Worm (Caenorhabditis elegans) whole organism, young adult: ENCODE results near the gene lips-13.

Experiments used
- B0336.3 ChIP-seq: fragments of 200-800 bp; sonication (Bioruptor generic); IDR thresholded peaks from 2 replicates; pipeline ENCODE4 v1.3.6; 2022; ENCODE audit warnings: missing genetic modification characterization, missing compliant biosample characterization
- C06A6.2 ChIP-seq: fragments of 200-800 bp; sonication (Bioruptor generic); conservative IDR thresholded peaks from 2 replicates; pipeline ENCODE4 v1.3.6; 2022; ENCODE audit warnings: missing genetic modification characterization, missing compliant biosample characterization
- C17E4.6 ChIP-seq: fragments of 200-800 bp; sonication (Bioruptor generic); IDR thresholded peaks from 2 replicates; pipeline ENCODE4 v1.3.6; 2022; ENCODE audit warnings: missing genetic modification reagents, missing genetic modification characterization, missing compliant biosample characterization
- F23B12.7 ChIP-seq: sonication (generic microtip); optimal IDR thresholded peaks from 2 replicates; lab custom pipeline; 2017; ENCODE audit warnings: missing genetic modification characterization, mild to moderate bottlenecking, missing compliant biosample characterization, antibody characterized with exemption, moderate library complexity; ENCODE audit not compliant: insufficient read depth
- F57C9.4 ChIP-seq: sonication (generic microtip); optimal IDR thresholded peaks from 2 replicates; lab custom pipeline; 2017; ENCODE audit warnings: mild to moderate bottlenecking, missing genetic modification characterization, missing compliant biosample characterization
- K12H6.12 ChIP-seq: fragments of 200-800 bp; sonication (Bioruptor generic); optimal IDR thresholded peaks from 2 replicates; lab custom pipeline; 2018; ENCODE audit warnings: mild to moderate bottlenecking, missing genetic modification characterization, missing compliant biosample characterization
- Y53G8AR.9 ChIP-seq: fragments of 200-800 bp; sonication (Bioruptor generic); conservative IDR thresholded peaks from 2 replicates; pipeline ENCODE4 v1.3.6; 2022; ENCODE audit warnings: missing genetic modification reagents, missing genetic modification characterization, missing compliant biosample characterization
- Y56A3A.18 ChIP-seq: fragments of 200-800 bp; sonication (Bioruptor generic); IDR thresholded peaks from 2 replicates; pipeline ENCODE4 v1.3.6; 2022; ENCODE audit warnings: missing genetic modification reagents, missing genetic modification characterization, missing compliant biosample characterization
- Y79H2A.3 ChIP-seq: fragments of 200-800 bp; sonication (Bioruptor generic); conservative IDR thresholded peaks from 2 replicates; pipeline ENCODE4 v1.3.6; 2022; ENCODE audit warnings: missing genetic modification reagents, missing genetic modification characterization, missing compliant biosample characterization
- ZK185.1 ChIP-seq: sonication (generic microtip); optimal IDR thresholded peaks from 2 replicates; lab custom pipeline; 2016; ENCODE audit warnings: mild to moderate bottlenecking, missing genetic modification characterization, missing compliant biosample characterization; ENCODE audit not compliant: poor library complexity, severe bottlenecking
- ama-1 ChIP-seq, 3 experiments: fragments of 150-350 bp in 1 of 3; sonication (generic microtip) in 2 of 3; optimal IDR thresholded peaks; 2 replicates each; lab custom pipeline; 2014 to 2018; ENCODE audit warnings: missing biosample characterization in 2 of 3, missing genetic modification characterization in 2 of 3, missing genetic modification reagents in 2 of 3
- athp-1 ChIP-seq: sonication (generic microtip); optimal IDR thresholded peaks from 2 replicates; lab custom pipeline; 2017; ENCODE audit warnings: mild to moderate bottlenecking, missing genetic modification characterization, missing compliant biosample characterization
- attf-3 ChIP-seq: fragments of 200-800 bp; sonication (Bioruptor generic); conservative IDR thresholded peaks from 2 replicates; pipeline ENCODE4 v1.3.6; 2022; ENCODE audit warnings: missing genetic modification reagents, missing genetic modification characterization, missing compliant biosample characterization
- ceh-27 ChIP-seq: fragments of 200-800 bp; sonication (Bioruptor generic); optimal IDR thresholded peaks from 2 replicates; lab custom pipeline; 2018; ENCODE audit warnings: mild to moderate bottlenecking, missing genetic modification characterization, moderate library complexity, missing compliant biosample characterization
- ceh-40 ChIP-seq: fragments of 200-800 bp; sonication (Bioruptor generic); IDR thresholded peaks from 2 replicates; pipeline ENCODE4 v1.3.6; 2022; ENCODE audit warnings: missing genetic modification characterization, missing compliant biosample characterization
- chd-7 ChIP-seq: sonication (generic microtip); optimal IDR thresholded peaks from 2 replicates; lab custom pipeline; 2016; ENCODE audit warnings: mild to moderate bottlenecking, missing genetic modification characterization, moderate library complexity, missing compliant biosample characterization
- dox-1 ChIP-seq: fragments of 200-800 bp; sonication (Bioruptor generic); IDR thresholded peaks from 2 replicates; pipeline ENCODE4 v1.3.6; 2022; ENCODE audit warnings: missing genetic modification reagents, missing genetic modification characterization, missing compliant biosample characterization
- dpff-1 ChIP-seq: sonication (generic microtip); optimal IDR thresholded peaks from 2 replicates; lab custom pipeline; 2017; ENCODE audit warnings: mild to moderate bottlenecking, missing genetic modification characterization, missing compliant biosample characterization
- ekl-4 ChIP-seq: fragments of 200-800 bp; sonication (Bioruptor generic); IDR thresholded peaks from 2 replicates; pipeline ENCODE4 v1.3.6; 2022; ENCODE audit warnings: missing genetic modification reagents, missing genetic modification characterization, missing compliant biosample characterization
- ets-4 ChIP-seq: fragments of 200-800 bp; sonication (Bioruptor generic); optimal IDR thresholded peaks from 2 replicates; lab custom pipeline; 2018; ENCODE audit warnings: mild to moderate bottlenecking, missing genetic modification characterization, missing compliant biosample characterization
- lin-26 ChIP-seq: fragments of 200-800 bp; sonication (Bioruptor generic); IDR thresholded peaks from 2 replicates; pipeline ENCODE4 v1.3.6; 2022; ENCODE audit warnings: missing genetic modification reagents, missing genetic modification characterization, missing compliant biosample characterization
- mcd-1 ChIP-seq: fragments of 200-800 bp; sonication (Bioruptor generic); IDR thresholded peaks from 2 replicates; pipeline ENCODE4 v1.3.6; 2022; ENCODE audit warnings: missing genetic modification reagents, missing genetic modification characterization, missing compliant biosample characterization
- nfya-1 ChIP-seq: sonication (generic microtip); optimal IDR thresholded peaks from 2 replicates; lab custom pipeline; 2017; ENCODE audit warnings: antibody characterized with exemption, missing compliant biosample characterization, missing genetic modification characterization, borderline replicate concordance; ENCODE audit not compliant: insufficient read depth
- nfyb-1 ChIP-seq: fragments of 200-800 bp; sonication (Bioruptor generic); IDR thresholded peaks from 2 replicates; pipeline ENCODE4 v1.3.6; 2022; ENCODE audit warnings: missing genetic modification reagents, missing genetic modification characterization, missing compliant biosample characterization
- nhr-179 ChIP-seq: sonication (generic microtip); optimal IDR thresholded peaks from 2 replicates; lab custom pipeline; 2016; ENCODE audit warnings: mild to moderate bottlenecking, missing genetic modification characterization, missing compliant biosample characterization
- nhr-80 ChIP-seq: sonication (generic microtip); optimal IDR thresholded peaks from 2 replicates; lab custom pipeline; 2016; ENCODE audit warnings: missing genetic modification characterization, missing compliant biosample characterization
- pbrm-1 ChIP-seq: fragments of 200-800 bp; sonication (Bioruptor generic); IDR thresholded peaks from 2 replicates; pipeline ENCODE4 v1.3.6; 2022; ENCODE audit warnings: missing genetic modification reagents, missing genetic modification characterization, missing compliant biosample characterization
- rec-8 ChIP-seq, 2 experiments: sonication (generic microtip); optimal IDR thresholded peaks; 2 replicates each; lab custom pipeline; 2016; ENCODE audit warnings: mild to moderate bottlenecking in 2 of 2, missing genetic modification characterization in 2 of 2, missing genetic modification reagents in 2 of 2, missing genotype in 2 of 2, missing biosample characterization in 1 of 2, missing compliant biosample characterization in 1 of 2, moderate library complexity in 1 of 2
- sdz-38 ChIP-seq: sonication (generic microtip); optimal IDR thresholded peaks from 2 replicates; lab custom pipeline; 2016; ENCODE audit warnings: missing genotype, missing genetic modification characterization, missing compliant biosample characterization
- sea-2 ChIP-seq: fragments of 200-800 bp; sonication (Bioruptor generic); IDR thresholded peaks from 2 replicates; pipeline ENCODE4 v1.3.6; 2022; ENCODE audit warnings: missing genetic modification characterization, missing compliant biosample characterization
- sptf-2 ChIP-seq: fragments of 200-800 bp; sonication (Bioruptor generic); optimal IDR thresholded peaks from 2 replicates; lab custom pipeline; 2018; ENCODE audit warnings: mild to moderate bottlenecking, missing genetic modification characterization, missing compliant biosample characterization
- tbx-9 ChIP-seq: sonication (generic microtip); optimal IDR thresholded peaks from 2 replicates; lab custom pipeline; 2016; ENCODE audit warnings: borderline replicate concordance, missing genetic modification characterization, inconsistent platforms, missing compliant biosample characterization
- zfh-2 ChIP-seq: fragments of 200-800 bp; sonication (Bioruptor generic); conservative IDR thresholded peaks from 2 replicates; pipeline ENCODE4 v1.3.6; 2022; ENCODE audit warnings: missing genetic modification reagents, missing genetic modification characterization, missing compliant biosample characterization
- ztf-26 ChIP-seq: sonication (generic microtip); optimal IDR thresholded peaks from 2 replicates; lab custom pipeline; 2017; ENCODE audit warnings: missing genetic modification characterization, missing compliant biosample characterization

Gene lips-13

ce11 chrII:1141720-1142574, 24.1 kb upstream of the lips-13 start:
- TF ChIP-seq dox-1 (GFP tag; lab: Robert Waterston, UW): no peak
- TF ChIP-seq Y53G8AR.9 (GFP tag; lab: Robert Waterston, UW): 0 out of 2 replicates have a peak, but pooled peaks have one; percentile 37
- 0 out of 2 replicates have a peak, but pooled peaks have one; percentile 5 for TF ChIP-seq mcd-1 (GFP tag; lab: Robert Waterston, UW)
- no peak for TF ChIP-seq nhr-80 (tag; lab: Kevin White, UChicago)
- TF ChIP-seq F23B12.7 (tag; lab: Kevin White, UChicago): no peak
- TF ChIP-seq F57C9.4: no peak
- TF ChIP-seq ztf-26 (tag; lab: Kevin White, UChicago): peak; percentile 20
- no peak for TF ChIP-seq C06A6.2 (GFP tag; lab: Robert Waterston, UW)
- peak; percentile 85 for TF ChIP-seq zfh-2 (GFP tag; lab: Robert Waterston, UW)
- peak; percentile 32; the same call in 1 of the 2 replicates for TF ChIP-seq B0336.3 (GFP tag; lab: Robert Waterston, UW)
- no peak for TF ChIP-seq Y79H2A.3 (GFP tag; lab: Robert Waterston, UW)
- TF ChIP-seq nfyb-1: no peak

- TF ChIP-seq ZK185.1: no peak
- TF ChIP-seq nhr-80 (tag; lab: Kevin White, UChicago): peak; percentile 58
Measured at ce11 chrII:1140689-1141088, 22.8 kb upstream of the lips-13 start, which contains the start of gene W09B6.4. Gene W09B6.4 (minus strand): TSS chrII:1140839.

DNA sequence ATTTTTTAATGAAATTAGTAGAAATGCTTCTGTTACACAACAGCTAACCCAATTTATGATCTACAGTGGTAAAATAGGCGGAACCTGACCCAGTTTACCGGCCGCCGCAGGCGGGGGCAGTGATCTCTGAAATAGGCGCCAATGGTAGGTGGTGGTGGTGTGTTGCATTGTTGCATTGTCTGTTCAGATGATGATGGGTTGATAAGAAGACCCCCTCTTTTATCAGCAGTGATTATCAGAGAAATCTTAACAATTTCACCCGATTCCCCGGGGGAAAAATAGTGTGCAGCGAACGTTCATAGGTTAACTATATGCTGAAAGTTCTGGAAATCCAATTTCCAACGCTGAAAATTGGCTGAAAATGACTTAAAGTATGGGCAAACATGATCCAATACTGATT, 20.8 kb upstream of the lips-13 start:
- TF ChIP-seq C17E4.6: no peak
- 0 out of 2 replicates have a peak, but pooled peaks have one; percentile 12 for TF ChIP-seq mcd-1 (GFP tag; lab: Robert Waterston, UW)
- TF ChIP-seq lin-26 (GFP tag; lab: Robert Waterston, UW): no peak
- no peak for TF ChIP-seq sea-2 (GFP tag; lab: Robert Waterston, UW)
- TF ChIP-seq ceh-40 (GFP tag; lab: Robert Waterston, UW): no peak
- no peak for TF ChIP-seq nhr-179 (tag; lab: Kevin White, UChicago)
- TF ChIP-seq K12H6.12 (tag; lab: Kevin White, UChicago): no peak
- no peak for TF ChIP-seq tbx-9 (tag; lab: Kevin White, UChicago)
- no peak for TF ChIP-seq chd-7
- TF ChIP-seq ceh-27 (GFP tag; lab: Kevin White, UChicago): no peak
- TF ChIP-seq attf-3 (GFP tag; lab: Robert Waterston, UW): no peak
- TF ChIP-seq ekl-4 (GFP tag; lab: Robert Waterston, UW): no peak
- no peak for TF ChIP-seq F57C9.4
- no peak for TF ChIP-seq ama-1 (optimal IDR thresholded peaks at IDR 0.05; lab: Kevin White, UChicago)
- TF ChIP-seq ama-1 (GFP tag; optimal IDR thresholded peaks at IDR 0.05; lab: Kevin White, UChicago): no peak
- no peak for TF ChIP-seq sdz-38 (tag; lab: Kevin White, UChicago)
- TF ChIP-seq pbrm-1 (GFP tag; lab: Robert Waterston, UW): no peak
- TF ChIP-seq ets-4 (GFP tag; lab: Kevin White, UChicago): no peak
- peak; percentile 55 for TF ChIP-seq nhr-80 (tag; lab: Kevin White, UChicago)
- TF ChIP-seq Y56A3A.18 (GFP tag; lab: Robert Waterston, UW): no peak
- no peak for TF ChIP-seq athp-1 (tag; lab: Kevin White, UChicago)
- no peak for TF ChIP-seq sptf-2 (GFP tag; lab: Kevin White, UChicago)
- no peak for TF ChIP-seq rec-8 (tag; optimal IDR thresholded peaks at IDR 0.05; lab: Kevin White, UChicago)
- no peak for TF ChIP-seq nfya-1
- TF ChIP-seq dox-1 (GFP tag; lab: Robert Waterston, UW): peak; percentile 9; the same call in 1 of the 2 replicates
- no peak for TF ChIP-seq dpff-1 (tag; lab: Kevin White, UChicago)
